Worm (Caenorhabditis elegans): Measurements from ENCODE around the gene dmsr-10.

Gene dmsr-10

DNA sequence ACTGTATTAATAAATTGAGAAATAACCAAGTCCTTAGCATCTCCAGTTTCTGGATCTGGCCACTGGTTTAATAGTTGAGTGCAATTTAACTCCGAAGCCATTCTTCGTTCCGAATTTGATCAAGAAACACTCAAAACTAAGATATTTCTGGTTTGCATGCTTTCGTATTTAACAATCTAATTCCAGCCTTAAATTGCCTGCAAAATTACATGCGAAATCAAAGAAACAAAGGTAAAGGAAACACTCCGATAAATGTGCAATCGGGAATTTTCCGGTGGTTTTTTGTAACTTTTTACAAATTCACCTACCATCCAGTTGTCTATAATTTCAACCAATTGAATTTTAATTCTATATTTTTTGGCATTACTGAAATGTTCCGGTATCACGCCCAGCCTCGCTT is at the start of gene dmsr-10:
Gene dmsr-10 (minus strand): TSS at position 101 of the 400 bp plus-strand sequence.
- TF ChIP-seq nhr-237 (tag; optimal IDR thresholded peaks at IDR 0.05): no peak
- TF ChIP-seq lin-39 (tag; optimal IDR thresholded peaks at IDR 0.05): no peak
- TF ChIP-seq ama-1 (optimal IDR thresholded peaks at IDR 0.05): no peak

DNA sequence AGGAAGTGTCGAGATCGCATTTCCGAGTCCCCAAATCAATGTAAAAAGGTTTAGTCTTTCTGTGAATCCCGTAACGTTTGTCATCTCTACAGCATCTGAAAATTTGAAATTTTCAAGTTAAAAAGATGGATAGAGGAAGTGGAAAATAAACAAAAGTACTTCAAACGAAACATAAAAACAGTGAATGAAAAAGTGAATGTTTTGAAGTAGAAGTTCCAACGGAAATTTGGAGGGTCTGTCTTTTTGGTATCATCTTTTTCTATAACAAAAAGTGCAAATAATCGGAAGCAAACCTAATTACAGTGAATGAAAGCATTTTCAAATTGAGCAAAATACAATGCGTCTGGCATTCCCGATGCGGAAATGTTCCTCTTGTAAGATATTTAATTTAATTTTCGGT is 44.8 kb upstream of the dmsr-10 start, which contains the start of gene lgc-54:
Gene lgc-54 (minus strand): TSS at position 101 of the 400 bp plus-strand sequence.
- TF ChIP-seq nhr-12 (tag; optimal IDR thresholded peaks at IDR 0.05) (no peak), nhr-23 (tag; optimal IDR thresholded peaks at IDR 0.05) (no peak), crh-2 (tag; optimal IDR thresholded peaks at IDR 0.05) (no peak), alr-1 (tag; optimal IDR thresholded peaks at IDR 0.05) (no peak), nhr-6 (tag; optimal IDR thresholded peaks at IDR 0.05) (no peak), ztf-11 (tag; optimal IDR thresholded peaks at IDR 0.05) (no peak), elt-1 (tag; optimal IDR thresholded peaks at IDR 0.05) (no peak), aly-2 (tag; optimal IDR thresholded peaks at IDR 0.05) (no peak), nhr-77 (tag; optimal IDR thresholded peaks at IDR 0.05) (no peak), unc-39 (tag; optimal IDR thresholded peaks at IDR 0.05) (no peak), dmd-4 (tag; optimal IDR thresholded peaks at IDR 0.05) (no peak), sma-3 (GFP tag; optimal IDR thresholded peaks at IDR 0.05) (no peak), fos-1 (tag; optimal IDR thresholded peaks at IDR 0.05) (no peak), blmp-1 (tag; optimal IDR thresholded peaks at IDR 0.05; ENCODE audit: insufficient read depth) (no peak), R02D3.7 (tag; optimal IDR thresholded peaks at IDR 0.05) (no peak)

DNA sequence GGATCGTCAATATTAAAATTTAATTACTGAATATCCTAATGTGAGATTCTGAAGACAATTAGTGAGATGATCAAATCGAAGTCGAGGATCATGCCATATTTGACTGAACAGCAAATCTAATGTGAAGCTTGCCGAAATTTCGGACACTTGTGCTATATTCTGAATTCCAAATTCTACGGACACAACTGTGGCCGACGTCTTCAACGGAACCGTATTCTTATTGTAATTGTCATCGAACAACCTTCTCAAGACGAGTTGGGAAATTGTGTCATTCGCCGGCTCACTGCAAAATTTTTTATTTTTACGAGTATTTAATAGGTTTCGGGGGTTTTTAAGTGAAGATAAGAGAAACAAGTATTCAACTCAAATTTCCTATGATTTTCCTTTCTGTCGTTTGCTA is 40.7 kb upstream of the dmsr-10 start, which contains the start of gene T15B7.1:
Gene T15B7.1 (plus strand): TSS at position 301 of the 400 bp plus-strand sequence.
- TF ChIP-seq gmeb-1 (tag; optimal IDR thresholded peaks at IDR 0.05): no peak
- TF ChIP-seq skn-1 (tag; optimal IDR thresholded peaks at IDR 0.05): no peak
- no peak for TF ChIP-seq nhr-23 (tag; optimal IDR thresholded peaks at IDR 0.05)
- no peak for TF ChIP-seq zag-1 (tag; optimal IDR thresholded peaks at IDR 0.05)
- no peak for TF ChIP-seq mdl-1 (tag; optimal IDR thresholded peaks at IDR 0.05)
- TF ChIP-seq snpc-4 (tag; optimal IDR thresholded peaks at IDR 0.05): no peak
- no peak for TF ChIP-seq sma-3 (GFP tag; optimal IDR thresholded peaks at IDR 0.05)
- no peak for TF ChIP-seq mab-5 (tag; optimal IDR thresholded peaks at IDR 0.05)
- no peak for TF ChIP-seq blmp-1 (tag; optimal IDR thresholded peaks at IDR 0.05; ENCODE audit: insufficient read depth)
- TF ChIP-seq ztf-4 (tag; optimal IDR thresholded peaks at IDR 0.05): no peak
- TF ChIP-seq ceh-16 (tag; optimal IDR thresholded peaks at IDR 0.05): no peak

DNA sequence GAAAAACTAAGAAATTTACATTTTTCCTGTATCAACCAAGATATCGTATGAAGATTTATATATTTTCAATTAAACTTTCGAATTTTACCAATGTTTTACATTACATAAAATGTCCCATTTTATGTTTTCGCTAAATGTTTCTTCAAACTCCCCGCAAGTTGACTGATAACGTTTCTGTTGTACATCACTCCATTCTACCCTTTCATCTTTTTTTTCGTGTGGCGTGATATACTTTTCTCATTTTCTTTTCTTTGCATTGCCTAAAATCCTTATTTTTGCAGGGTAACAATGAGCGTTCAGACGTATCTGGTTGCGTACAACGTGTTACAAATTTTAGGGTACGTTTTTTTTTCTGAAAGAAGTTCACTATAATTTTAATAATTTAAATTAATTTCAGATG is 37.3 kb upstream of the dmsr-10 start, which contains the start of gene hpo-8:
Gene hpo-8 (plus strand): TSS at position 282 of the 400 bp plus-strand sequence.
- no peak for TF ChIP-seq gmeb-1 (tag; optimal IDR thresholded peaks at IDR 0.05)
- TF ChIP-seq ceh-16 (tag; optimal IDR thresholded peaks at IDR 0.05): no peak
- TF ChIP-seq peb-1 (tag; optimal IDR thresholded peaks at IDR 0.05): no peak
- no peak for TF ChIP-seq nhr-10 (tag; optimal IDR thresholded peaks at IDR 0.05)
- no peak for TF ChIP-seq nhr-77 (tag; optimal IDR thresholded peaks at IDR 0.05)
- TF ChIP-seq lsy-2 (tag; optimal IDR thresholded peaks at IDR 0.05): no peak

DNA sequence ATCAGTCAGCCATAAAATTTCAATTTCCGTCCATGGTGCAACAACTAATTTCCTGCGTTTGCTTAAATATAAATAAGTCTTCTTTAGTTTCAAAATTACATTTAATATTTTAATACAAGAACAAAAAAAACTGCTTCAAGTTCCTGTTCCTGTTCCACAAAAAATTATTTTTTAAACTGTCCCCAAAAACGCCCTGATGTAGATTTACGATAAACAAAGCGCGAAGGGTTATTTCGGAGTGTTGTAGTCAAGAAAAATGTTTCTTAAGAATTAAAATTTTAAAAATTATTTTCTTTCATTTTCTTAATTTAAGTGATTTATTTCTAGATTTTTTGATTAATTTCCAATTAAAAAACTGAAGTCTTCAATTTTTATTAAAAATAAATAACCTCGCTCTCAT is 36.8 kb upstream of the dmsr-10 start, which contains the start of gene T15B7.15:
Gene T15B7.15 (minus strand): TSS at position 67 of the 400 bp plus-strand sequence.
- no peak for TF ChIP-seq ztf-1 (GFP tag; conservative IDR thresholded peaks at IDR 0.05)
- peak; percentile 93 for TF ChIP-seq R02D3.7 (tag; optimal IDR thresholded peaks at IDR 0.05)
- TF ChIP-seq unc-55 (GFP tag; optimal IDR thresholded peaks at IDR 0.05): peak; percentile 81
- TF ChIP-seq ceh-82 (tag; optimal IDR thresholded peaks at IDR 0.05): no peak
- peak; percentile 8 for TF ChIP-seq sma-9 (GFP tag; optimal IDR thresholded peaks at IDR 0.05)
- no peak for TF ChIP-seq sma-9 (tag; optimal IDR thresholded peaks at IDR 0.05)
- no peak for TF ChIP-seq snpc-4 (tag; optimal IDR thresholded peaks at IDR 0.05)
- TF ChIP-seq lin-13 (GFP tag; optimal IDR thresholded peaks at IDR 0.05): no peak
- TF ChIP-seq unc-62 (GFP tag; optimal IDR thresholded peaks at IDR 0.05): no peak
- no peak for TF ChIP-seq peb-1 (tag; optimal IDR thresholded peaks at IDR 0.05)
- TF ChIP-seq F13H6.1 (tag; optimal IDR thresholded peaks at IDR 0.05): no peak
- TF ChIP-seq blmp-1 (tag; optimal IDR thresholded peaks at IDR 0.05; ENCODE audit: insufficient read depth): no peak
- TF ChIP-seq nhr-11 (tag; optimal IDR thresholded peaks at IDR 0.05): no peak
- peak; percentile 78 for TF ChIP-seq gmeb-1 (tag; optimal IDR thresholded peaks at IDR 0.05)
- no peak for TF ChIP-seq elt-1 (tag; optimal IDR thresholded peaks at IDR 0.05)
- TF ChIP-seq ceh-16 (tag; optimal IDR thresholded peaks at IDR 0.05): no peak
- peak; percentile 50 for TF ChIP-seq C34F6.9 (tag; optimal IDR thresholded peaks at IDR 0.05)
- TF ChIP-seq unc-39 (tag; optimal IDR thresholded peaks at IDR 0.05): no peak
- TF ChIP-seq crh-2 (tag; optimal IDR thresholded peaks at IDR 0.05): no peak
- no peak for TF ChIP-seq nhr-237 (tag; optimal IDR thresholded peaks at IDR 0.05)
- TF ChIP-seq lsy-2 (tag; optimal IDR thresholded peaks at IDR 0.05): no peak
- no peak for TF ChIP-seq ztf-11 (tag; optimal IDR thresholded peaks at IDR 0.05)
- TF ChIP-seq nhr-10 (tag; optimal IDR thresholded peaks at IDR 0.05): no peak
- TF ChIP-seq nhr-23 (tag; optimal IDR thresholded peaks at IDR 0.05): no peak
- TF ChIP-seq dmd-4 (tag; optimal IDR thresholded peaks at IDR 0.05): no peak
- TF ChIP-seq mbf-1 (tag; optimal IDR thresholded peaks at IDR 0.05): no peak
- TF ChIP-seq nhr-6 (tag; optimal IDR thresholded peaks at IDR 0.05): no peak
